Fruit fly (Drosophila melanogaster): ENCODE measurements around the gene CG5854.
A peak's percentile ranks its signal among the peaks of the same experiment; 100 is the strongest.

CG5854 gene

DNA sequence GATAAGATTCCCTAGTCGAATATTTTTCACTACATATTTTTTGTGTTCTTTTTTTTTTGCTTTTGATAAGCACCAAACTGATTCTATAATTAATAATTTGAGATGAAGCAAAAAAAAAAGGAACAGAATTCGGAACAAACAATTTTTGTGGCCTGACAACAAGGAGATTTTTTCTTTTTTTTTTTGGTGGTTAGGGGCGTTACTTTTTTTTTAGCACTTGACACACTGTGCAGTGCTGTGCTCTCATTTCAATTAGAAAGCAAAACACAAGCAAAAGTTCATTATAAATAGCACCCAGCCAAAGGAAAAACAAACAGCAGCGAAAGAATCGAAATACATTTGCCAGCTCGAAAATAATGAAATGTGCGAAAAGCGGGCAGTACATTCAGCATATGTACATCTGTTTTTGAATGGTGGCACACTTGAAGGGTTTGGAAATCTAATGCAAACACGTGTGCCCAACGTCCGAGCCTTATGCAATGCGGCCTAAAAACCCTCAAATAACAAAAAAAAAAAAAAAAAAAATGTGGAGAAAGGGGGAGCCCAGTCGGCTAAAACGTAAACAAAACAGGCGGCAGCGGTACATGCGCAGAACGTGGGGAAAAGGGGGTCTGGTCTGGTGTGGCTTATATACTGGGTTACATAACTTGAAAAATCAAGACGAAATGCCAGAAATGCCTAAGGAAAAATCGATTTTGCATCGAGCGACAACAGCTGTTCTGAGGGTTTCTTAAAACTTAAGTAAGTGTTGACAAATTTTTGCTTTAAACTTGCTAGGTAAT, 8.1 kb downstream of the CG5854 start (continued):
- TF ChIP-seq tll (GFP tag; optimal IDR thresholded peaks at IDR 0.05) (no peak), CG6689 (GFP tag; IDR thresholded peaks at IDR 0.05) (peak; percentile 66), HHEX (GFP tag; optimal IDR thresholded peaks at IDR 0.05) (peak; percentile 35), E2f1 (GFP tag; IDR thresholded peaks at IDR 0.05) (peak; percentile 24; the same call in 1 of the 2 replicates), esg (GFP tag; conservative IDR thresholded peaks at IDR 0.05) (peak; percentile 38), ewg (GFP tag; optimal IDR thresholded peaks at IDR 0.05) (peak; percentile 3), CG12942 (GFP tag; optimal IDR thresholded peaks at IDR 0.05) (no peak), CG10147 (GFP tag; optimal IDR thresholded peaks at IDR 0.05) (no peak), CG11247 (GFP tag; IDR thresholded peaks at IDR 0.05) (peak; percentile 20; the same call in 1 of the 2 replicates), btn (GFP tag; optimal IDR thresholded peaks at IDR 0.05) (no peak), Mad (GFP tag; optimal IDR thresholded peaks at IDR 0.05) (peak; percentile 7), da (GFP tag; optimal IDR thresholded peaks at IDR 0.05) (no peak), Taf1 (GFP tag; IDR thresholded peaks at IDR 0.05) (no peak), CG2120 (GFP tag; optimal IDR thresholded peaks at IDR 0.05) (peak; percentile 68), Blimp-1 (GFP tag; optimal IDR thresholded peaks at IDR 0.05) (peak; percentile 27), Aef1 (GFP tag; IDR thresholded peaks at IDR 0.05) (peak; percentile 50), Hand (GFP tag; optimal IDR thresholded peaks at IDR 0.05) (peak; percentile 28), fd3F (GFP tag; optimal IDR thresholded peaks at IDR 0.05) (no peak), NK7.1 (GFP tag; optimal IDR thresholded peaks at IDR 0.05) (peak; percentile 2), Optix (GFP tag; IDR thresholded peaks at IDR 0.05) (0 out of 3 replicates have a peak, but pooled peaks have one; percentile 34), Ada2b (GFP tag; IDR thresholded peaks at IDR 0.05) (peak; percentile 67), hkb (optimal IDR thresholded peaks at IDR 0.05) (no peak), hkb (GFP tag; IDR thresholded peaks at IDR 0.05) (peak; percentile 40; the same call in 1 of the 2 replicates), seq (GFP tag; IDR thresholded peaks at IDR 0.05) (peak; percentile 29; the same call in 1 of the 2 replicates), wdn (GFP tag; IDR thresholded peaks at IDR 0.05) (peak; percentile 71), az2 (GFP tag; optimal IDR thresholded peaks at IDR 0.05) (peak; percentile 26), CG11560 (tag; IDR thresholded peaks at IDR 0.05) (0 out of 3 replicates have a peak, but pooled peaks have one; percentile 25), dmrt99B (tag; optimal IDR thresholded peaks at IDR 0.05) (peak; percentile 61), cato (GFP tag; optimal IDR thresholded peaks at IDR 0.05; ENCODE audit: borderline replicate concordance) (no peak), CG11695 (GFP tag; IDR thresholded peaks at IDR 0.05) (peak; percentile 37; the same call in 1 of the 3 replicates), D19A (tag; optimal IDR thresholded peaks at IDR 0.05) (no peak), sisA (GFP tag; IDR thresholded peaks at IDR 0.05) (no peak), Eip74EF (GFP tag; optimal IDR thresholded peaks at IDR 0.05) (no peak), row (GFP tag; IDR thresholded peaks at IDR 0.05) (peak; percentile 65), CG8924 (tag; optimal IDR thresholded peaks at IDR 0.05) (no peak), CG10274 (GFP tag; optimal IDR thresholded peaks at IDR 0.05) (no peak), CG9437 (GFP tag; optimal IDR thresholded peaks at IDR 0.05) (peak; percentile 17), Bteb2 (GFP tag; optimal IDR thresholded peaks at IDR 0.05) (peak; percentile 1), zfh2 (GFP tag; optimal IDR thresholded peaks at IDR 0.05) (peak; percentile 20), Elba2 (GFP tag; optimal IDR thresholded peaks at IDR 0.05) (no peak), Neu2 (GFP tag; optimal IDR thresholded peaks at IDR 0.05; ENCODE audit: borderline replicate concordance) (no peak), Xrp1 (GFP tag; IDR thresholded peaks at IDR 0.05) (peak; percentile 50; the same call in 1 of the 2 replicates), ase (GFP tag; IDR thresholded peaks at IDR 0.05) (no peak), ranshi (GFP tag; IDR thresholded peaks at IDR 0.05) (peak; percentile 57), HLH3B (GFP tag; IDR thresholded peaks at IDR 0.05) (peak; percentile 62), Ets65A (GFP tag) (no peak), Sry-δ (GFP tag; optimal IDR thresholded peaks at IDR 0.05) (peak; percentile 4), crc (GFP tag; optimal IDR thresholded peaks at IDR 0.05) (peak; percentile 10), tio (GFP tag; optimal IDR thresholded peaks at IDR 0.05) (no peak), pum (GFP tag; optimal IDR thresholded peaks at IDR 0.05) (peak; percentile 20)
